Worm (Caenorhabditis elegans) whole organism, L2 larva: Measurements from ENCODE around the gene cut-3.

Source experiments
- ceh-82 ChIP-seq: fragments of 150-350 bp; optimal IDR thresholded peaks from 2 replicates; lab custom pipeline; 2014; ENCODE audit warnings: missing biosample characterization, missing genetic modification characterization
- nhr-129 ChIP-seq: fragments of 150-350 bp; optimal IDR thresholded peaks from 2 replicates; lab custom pipeline; 2014; ENCODE audit warnings: missing biosample characterization, missing genetic modification characterization

DNA sequence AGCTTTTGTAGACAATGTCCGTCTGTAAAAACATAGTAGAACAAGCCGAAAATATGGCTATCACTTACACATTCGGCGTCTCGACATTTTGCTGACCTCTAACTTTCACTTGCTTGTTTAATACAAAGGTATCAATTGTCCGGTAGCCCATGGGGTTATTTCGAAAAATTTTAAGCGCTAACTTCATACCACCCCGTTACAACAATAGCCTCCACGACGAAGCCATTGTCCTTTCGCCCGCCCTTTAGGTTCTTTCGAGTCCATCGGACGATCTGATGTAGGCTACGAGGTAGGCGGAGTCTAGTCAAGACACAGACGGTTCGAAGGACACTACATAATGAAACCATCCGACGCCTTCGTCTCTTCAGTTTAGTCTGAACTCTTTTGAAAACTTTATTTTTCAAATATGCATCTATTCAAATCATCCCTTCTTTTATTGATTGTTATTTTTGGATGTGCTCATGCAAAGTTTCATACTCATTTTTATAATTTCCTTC lies 7.8 kb downstream of the cut-3 start, which contains the start of gene lips-10:
- TF ChIP-seq ceh-82 (tag; lab: Kevin White, UChicago): no peak
- TF ChIP-seq nhr-129 (tag; lab: Kevin White, UChicago): no peak
